Fruit fly (Drosophila melanogaster): ENCODE data around the gene shop.
A peak's percentile ranks its signal among the peaks of the same experiment; 100 is the strongest.

shop gene

DNA sequence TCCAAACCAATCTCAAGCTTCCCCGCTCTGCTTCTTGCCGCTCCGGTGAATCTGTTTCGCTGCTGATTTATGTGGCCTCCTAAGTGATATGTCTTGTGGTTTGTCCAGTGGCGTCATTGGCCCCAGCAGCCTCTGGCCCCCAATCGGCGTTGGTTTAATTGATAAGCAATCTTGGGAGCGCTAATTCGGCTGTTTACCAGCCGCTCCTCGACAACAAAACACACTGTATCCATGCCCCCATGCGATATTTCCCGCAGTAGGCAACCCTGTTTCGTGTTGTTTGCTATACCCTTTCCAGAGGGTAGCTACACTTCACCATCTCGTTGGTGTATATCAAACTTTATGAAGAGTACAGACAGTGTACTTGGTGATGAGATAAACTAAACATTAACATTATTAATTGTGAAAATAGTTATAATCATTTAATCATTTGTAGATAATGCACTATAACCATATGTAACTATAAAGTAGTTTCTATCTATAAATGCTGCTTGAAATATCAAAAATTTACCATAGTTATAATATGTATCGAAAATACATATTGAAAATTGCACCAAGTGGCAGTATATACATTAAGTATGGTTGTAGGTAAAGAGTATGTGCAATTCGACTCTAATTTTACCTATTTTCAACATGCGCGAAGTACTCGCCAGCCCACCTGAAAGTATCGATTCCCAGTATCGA is at the start of gene shop (continued):
- peak; percentile 72 for TF ChIP-seq Max (GFP tag; optimal IDR thresholded peaks at IDR 0.05)
- no peak for TF ChIP-seq p53 (GFP tag; optimal IDR thresholded peaks at IDR 0.05)
- no peak for TF ChIP-seq luna (GFP tag; optimal IDR thresholded peaks at IDR 0.05)
- TF ChIP-seq kay (GFP tag; optimal IDR thresholded peaks at IDR 0.05), result peak; percentile 54
- TF ChIP-seq Hmr (GFP tag; optimal IDR thresholded peaks at IDR 0.05), result peak; percentile 90
- TF ChIP-seq ATbp (GFP tag; optimal IDR thresholded peaks at IDR 0.05), result peak; percentile 81
- TF ChIP-seq ro (GFP tag; IDR thresholded peaks at IDR 0.05), result no peak
- peak; percentile 83 for TF ChIP-seq CG10209 (GFP tag; optimal IDR thresholded peaks at IDR 0.05)
- peak; percentile 53; the same call in 1 of the 2 replicates for TF ChIP-seq danr (GFP tag; IDR thresholded peaks at IDR 0.05)
- no peak; the same call in none of the 2 replicates for TF ChIP-seq E2f2 (GFP tag; IDR thresholded peaks at IDR 0.05)
- peak; percentile 78 for TF ChIP-seq CG12299 (tag; optimal IDR thresholded peaks at IDR 0.05)
- TF ChIP-seq twi (tag; optimal IDR thresholded peaks at IDR 0.05), result peak; percentile 76
- TF ChIP-seq lab (GFP tag; optimal IDR thresholded peaks at IDR 0.05), result peak; percentile 83
- no peak for TF ChIP-seq rib (GFP tag; IDR thresholded peaks at IDR 0.05)
- TF ChIP-seq Chrac-16 (GFP tag; optimal IDR thresholded peaks at IDR 0.05), result peak; percentile 84
- TF ChIP-seq ssp (GFP tag; IDR thresholded peaks at IDR 0.05), result peak; percentile 65
- TF ChIP-seq zf30C (GFP tag; optimal IDR thresholded peaks at IDR 0.05), result no peak
- TF ChIP-seq emc (GFP tag; optimal IDR thresholded peaks at IDR 0.05), result peak; percentile 63
- peak; percentile 62 for TF ChIP-seq CG8281 (tag; optimal IDR thresholded peaks at IDR 0.05)
- TF ChIP-seq ewg (GFP tag; optimal IDR thresholded peaks at IDR 0.05), result peak; percentile 75
- TF ChIP-seq CG11093 (GFP tag; IDR thresholded peaks at IDR 0.05), result peak; percentile 71
- TF ChIP-seq Dad (GFP tag; optimal IDR thresholded peaks at IDR 0.05), result peak; percentile 21
- peak; percentile 69 for TF ChIP-seq Vsx1 (GFP tag; optimal IDR thresholded peaks at IDR 0.05)
- peak; percentile 68 for TF ChIP-seq caup (GFP tag; optimal IDR thresholded peaks at IDR 0.05; ENCODE audit: severe bottlenecking)
- TF ChIP-seq HmgD (GFP tag; optimal IDR thresholded peaks at IDR 0.05), result no peak
- TF ChIP-seq TFAM (GFP tag; optimal IDR thresholded peaks at IDR 0.05), result peak; percentile 29
- TF ChIP-seq cato (GFP tag; optimal IDR thresholded peaks at IDR 0.05; ENCODE audit: borderline replicate concordance), result peak; percentile 75
- TF ChIP-seq odd (GFP tag; optimal IDR thresholded peaks at IDR 0.05), result peak; percentile 71
- TF ChIP-seq CG14050 (GFP tag; IDR thresholded peaks at IDR 0.05), result peak; percentile 60; the same call in 2 of the 3 replicates
- peak; percentile 64 for TF ChIP-seq CG10462 (GFP tag; optimal IDR thresholded peaks at IDR 0.05)
- no peak for TF ChIP-seq pan (optimal IDR thresholded peaks at IDR 0.05)
- peak in 1 of 2 experiments; percentile 77 for TF ChIP-seq pan (GFP tag; optimal IDR thresholded peaks at IDR 0.05 in 1 of 2, IDR thresholded peaks at IDR 0.05 in 1 of 2)
- peak; percentile 80 for TF ChIP-seq CG9215 (GFP tag; IDR thresholded peaks at IDR 0.05)
- peak in 1 of 2 experiments; percentile 74 for TF ChIP-seq Pdp1 (GFP tag; optimal IDR thresholded peaks at IDR 0.05)
- TF ChIP-seq Dfd (GFP tag; optimal IDR thresholded peaks at IDR 0.05), result no peak
- TF ChIP-seq shn (GFP tag; optimal IDR thresholded peaks at IDR 0.05), result peak; percentile 56
- TF ChIP-seq CG31441 (GFP tag; IDR thresholded peaks at IDR 0.05), result peak; percentile 94
- TF ChIP-seq phol (tag; optimal IDR thresholded peaks at IDR 0.05), result peak; percentile 89
- peak; percentile 86 for TF ChIP-seq NfI (GFP tag; optimal IDR thresholded peaks at IDR 0.05)
- TF ChIP-seq CG7372 (GFP tag; IDR thresholded peaks at IDR 0.05), result peak; percentile 64
- peak; percentile 67 for TF ChIP-seq ttk (GFP tag; IDR thresholded peaks at IDR 0.05)
- peak; percentile 76 for TF ChIP-seq CG15601 (tag; optimal IDR thresholded peaks at IDR 0.05)
- TF ChIP-seq Hey (tag; optimal IDR thresholded peaks at IDR 0.05), result peak; percentile 2
- peak; percentile 82 for TF ChIP-seq CG1602 (GFP tag; optimal IDR thresholded peaks at IDR 0.05)
- TF ChIP-seq CG2202 (tag; optimal IDR thresholded peaks at IDR 0.05), result peak; percentile 67
- peak; percentile 75; the same call in 2 of the 3 replicates for TF ChIP-seq CG11456 (GFP tag; IDR thresholded peaks at IDR 0.05)
- no peak for TF ChIP-seq Tbp (GFP tag; optimal IDR thresholded peaks at IDR 0.05)
- TF ChIP-seq Lhr (GFP tag; optimal IDR thresholded peaks at IDR 0.05), result peak; percentile 58
- peak; percentile 74 for TF ChIP-seq BEAF-32 (GFP tag; optimal IDR thresholded peaks at IDR 0.05)
